Worm (Caenorhabditis elegans) whole organism, L4 larva: ENCODE measurements around the gene F54D5.5.

Experiments
- F44E2.7 ChIP-seq: fragments of 200-800 bp; sonication (Bioruptor generic); IDR thresholded peaks from 2 replicates; pipeline ENCODE4 v2.1.2; 2022; ENCODE audit warnings: missing genetic modification characterization, missing compliant biosample characterization
- F49E8.2 ChIP-seq: sonication (generic microtip); optimal IDR thresholded peaks from 2 replicates; lab custom pipeline; 2016; ENCODE audit warnings: missing compliant biosample characterization, mild to moderate bottlenecking, missing genetic modification characterization, borderline replicate concordance
- R02D3.7 ChIP-seq: fragments of 150-350 bp; sonication (generic microtip); optimal IDR thresholded peaks from 3 replicates; lab custom pipeline; 2014; ENCODE audit warnings: missing biosample characterization, missing genetic modification characterization
- T26A8.4 ChIP-seq: fragments of 200-800 bp; sonication (Bioruptor generic); IDR thresholded peaks from 2 replicates; pipeline ENCODE4 v1.3.6; 2022; ENCODE audit warnings: missing genetic modification characterization, missing compliant biosample characterization
- Y105C5A.15 ChIP-seq: fragments of 200-800 bp; sonication (Bioruptor generic); IDR thresholded peaks from 2 replicates; pipeline ENCODE4 v1.3.6; 2022; ENCODE audit warnings: missing genetic modification characterization, missing compliant biosample characterization
- Y48G9A.11 ChIP-seq: fragments of 200-800 bp; sonication (Bioruptor generic); IDR thresholded peaks from 2 replicates; pipeline ENCODE4 v1.3.6; 2022; ENCODE audit warnings: missing genetic modification reagents, missing genetic modification characterization, missing compliant biosample characterization
- Y5F2A.4 ChIP-seq: fragments of 200-800 bp; sonication (Bioruptor generic); optimal IDR thresholded peaks from 2 replicates; lab custom pipeline; 2018; ENCODE audit warnings: mild to moderate bottlenecking, missing genetic modification characterization, missing compliant biosample characterization
- aha-1 ChIP-seq: fragments of 150-350 bp; peaks from one replicate; lab custom pipeline; 2014; ENCODE audit warnings: missing biosample characterization, missing genetic modification characterization
- aly-2 ChIP-seq: sonication (generic microtip); optimal IDR thresholded peaks from 2 replicates; lab custom pipeline; 2018; ENCODE audit warnings: missing biosample characterization, missing genetic modification characterization
- ceh-44 ChIP-seq: fragments of 200-800 bp; sonication (Bioruptor generic); IDR thresholded peaks from 2 replicates; pipeline ENCODE4 v1.3.6; 2022; ENCODE audit warnings: missing genetic modification reagents, missing genetic modification characterization, missing compliant biosample characterization
- ctbp-1 ChIP-seq: fragments of 200-800 bp; sonication (Bioruptor generic); IDR thresholded peaks from 2 replicates; pipeline ENCODE4 v1.3.6; 2022; ENCODE audit warnings: missing genetic modification reagents, missing genetic modification characterization, missing compliant biosample characterization
- daf-16 ChIP-seq, 3 experiments: sonication (generic microtip); optimal IDR thresholded peaks; 2 replicates each; lab custom pipeline; 2016 to 2017; ENCODE audit warnings: missing genetic modification characterization in 3 of 3, missing genetic modification reagents in 3 of 3, mild to moderate bottlenecking in 2 of 3, missing compliant biosample characterization in 2 of 3, missing biosample characterization in 1 of 3, moderate library complexity in 1 of 3
- dpl-1 ChIP-seq: fragments of 150-350 bp; optimal IDR thresholded peaks from 2 replicates; lab custom pipeline; 2014; ENCODE audit warnings: missing biosample characterization, missing genetic modification reagents, missing genetic modification characterization
- duxl-1 ChIP-seq: sonication (generic microtip); optimal IDR thresholded peaks from 2 replicates; lab custom pipeline; 2016; ENCODE audit warnings: mild to moderate bottlenecking, missing genetic modification characterization, moderate library complexity, missing compliant biosample characterization; ENCODE audit not compliant: poor library complexity
- dve-1 ChIP-seq: sonication (generic microtip); optimal IDR thresholded peaks from 2 replicates; lab custom pipeline; 2017; ENCODE audit warnings: antibody characterized with exemption, mild to moderate bottlenecking, missing genetic modification characterization, missing compliant biosample characterization; ENCODE audit not compliant: insufficient read depth
- egl-43 ChIP-seq: fragments of 200-800 bp; sonication (Bioruptor generic); IDR thresholded peaks from 2 replicates; pipeline ENCODE4 v1.3.6; 2022; ENCODE audit warnings: missing genetic modification reagents, missing genetic modification characterization, missing compliant biosample characterization
- fkh-10 ChIP-seq: fragments of 150-350 bp; optimal IDR thresholded peaks from 2 replicates; lab custom pipeline; 2014; ENCODE audit warnings: missing biosample characterization, missing genetic modification reagents, missing genetic modification characterization
- jun-1 ChIP-seq: fragments of 150-350 bp; optimal IDR thresholded peaks from 2 replicates; lab custom pipeline; 2014; ENCODE audit warnings: missing biosample characterization, missing genetic modification reagents, missing genetic modification characterization
- lim-7 ChIP-seq: fragments of 200-800 bp; sonication (Bioruptor generic); IDR thresholded peaks from 2 replicates; pipeline ENCODE4 v1.3.6; 2022; ENCODE audit warnings: missing genetic modification characterization, missing compliant biosample characterization
- lin-13 ChIP-seq: fragments of 150-350 bp; optimal IDR thresholded peaks from 2 replicates; lab custom pipeline; 2014; ENCODE audit warnings: missing biosample characterization, missing genetic modification reagents, missing genetic modification characterization
- lin-29 ChIP-seq: fragments of 200-800 bp; sonication (Bioruptor generic); IDR thresholded peaks from 2 replicates; pipeline ENCODE4 v1.3.6; 2022; ENCODE audit warnings: missing genetic modification reagents, missing genetic modification characterization, missing compliant biosample characterization
- lin-39 ChIP-seq: fragments of 150-350 bp; optimal IDR thresholded peaks from 2 replicates; lab custom pipeline; 2014; ENCODE audit warnings: missing biosample characterization, missing genetic modification reagents, missing genetic modification characterization
- madf-5 ChIP-seq, 2 experiments: fragments of 200-800 bp; sonication (Bioruptor generic); IDR thresholded peaks; 2 replicates each; pipeline ENCODE4 v1.3.6; 2022; ENCODE audit warnings: missing compliant biosample characterization in 2 of 2, missing genetic modification characterization in 2 of 2
- mep-1 ChIP-seq: fragments of 150-350 bp; sonication (generic microtip); optimal IDR thresholded peaks from 3 replicates; lab custom pipeline; 2014; ENCODE audit warnings: missing biosample characterization, missing genetic modification characterization
- mxl-2 ChIP-seq: fragments of 200-800 bp; sonication (Bioruptor generic); conservative IDR thresholded peaks from 2 replicates; pipeline ENCODE4 v1.3.6; 2022; ENCODE audit warnings: missing genetic modification reagents, missing genetic modification characterization, missing compliant biosample characterization
- nhr-10 ChIP-seq: fragments of 150-350 bp; optimal IDR thresholded peaks from 2 replicates; lab custom pipeline; 2014; ENCODE audit warnings: missing biosample characterization, missing genetic modification characterization
- nhr-102 ChIP-seq: sonication (generic microtip); optimal IDR thresholded peaks from 2 replicates; lab custom pipeline; 2016; ENCODE audit warnings: mild to moderate bottlenecking, missing genetic modification characterization, moderate library complexity, missing compliant biosample characterization
- nhr-11 ChIP-seq: fragments of 150-350 bp; optimal IDR thresholded peaks from 2 replicates; lab custom pipeline; 2014; ENCODE audit warnings: missing biosample characterization, missing genetic modification characterization
- nhr-41 ChIP-seq: fragments of 200-800 bp; sonication (Bioruptor generic); IDR thresholded peaks from 2 replicates; pipeline ENCODE4 v1.3.6; 2022; ENCODE audit warnings: missing genetic modification reagents, missing genetic modification characterization, missing compliant biosample characterization
- nhr-42 ChIP-seq: fragments of 200-800 bp; sonication (Bioruptor generic); IDR thresholded peaks from 2 replicates; pipeline ENCODE4 v1.3.6; 2022; ENCODE audit warnings: missing genetic modification characterization, missing compliant biosample characterization
- nhr-48 ChIP-seq: sonication (generic microtip); optimal IDR thresholded peaks from 2 replicates; lab custom pipeline; 2016; ENCODE audit warnings: mild to moderate bottlenecking, missing genetic modification characterization, missing compliant biosample characterization
- nhr-6 ChIP-seq: fragments of 150-350 bp; optimal IDR thresholded peaks from 2 replicates; lab custom pipeline; 2014; ENCODE audit warnings: missing biosample characterization, missing genetic modification characterization
- nhr-77 ChIP-seq: fragments of 150-350 bp; optimal IDR thresholded peaks from 2 replicates; lab custom pipeline; 2014; ENCODE audit warnings: missing biosample characterization, missing genetic modification characterization
- pha-4 ChIP-seq, 2 experiments: fragments of 150-350 bp in 1 of 2; fragments of 200-800 bp in 1 of 2; sonication (Bioruptor generic) in 1 of 2; IDR thresholded peaks in 1 of 2; optimal IDR thresholded peaks in 1 of 2; 2 replicates each; pipeline versions ENCODE4 v1.3.6 to Lab custom; 2014 to 2022; ENCODE audit warnings: missing genetic modification characterization in 2 of 2, missing genetic modification reagents in 2 of 2, missing biosample characterization in 1 of 2, missing compliant biosample characterization in 1 of 2
- php-3 ChIP-seq: fragments of 200-800 bp; sonication (Bioruptor generic); IDR thresholded peaks from 2 replicates; pipeline ENCODE4 v1.3.6; 2022; ENCODE audit warnings: missing genetic modification reagents, missing genetic modification characterization, missing compliant biosample characterization
- set-16 ChIP-seq: fragments of 200-800 bp; sonication (Bioruptor generic); IDR thresholded peaks from 2 replicates; pipeline ENCODE4 v1.3.6; 2022; ENCODE audit warnings: missing genetic modification reagents, missing genetic modification characterization, missing compliant biosample characterization
- snpc-1.2 ChIP-seq: fragments of 200-800 bp; sonication (Bioruptor generic); IDR thresholded peaks from 2 replicates; pipeline ENCODE4 v1.3.6; 2022; ENCODE audit warnings: missing genetic modification reagents, missing genetic modification characterization, missing compliant biosample characterization
- tra-1 ChIP-seq: fragments of 200-800 bp; sonication (Bioruptor generic); IDR thresholded peaks from 2 replicates; pipeline ENCODE4 v1.3.6; 2022; ENCODE audit warnings: missing genetic modification reagents, missing genetic modification characterization, missing compliant biosample characterization
- unc-39 ChIP-seq: sonication (generic microtip); optimal IDR thresholded peaks from 2 replicates; lab custom pipeline; 2017; ENCODE audit warnings: missing biosample characterization, missing genetic modification characterization
- unc-62 ChIP-seq, 3 experiments: fragments of 150-350 bp in 1 of 3; sonication (generic microtip); optimal IDR thresholded peaks in 2 of 3; peaks in 1 of 3; 1 replicate in 1 of 3; 2 replicates in 2 of 3; lab custom pipeline; 2014 to 2017; ENCODE audit warnings: missing biosample characterization in 3 of 3, missing genetic modification characterization in 3 of 3, missing genetic modification reagents in 3 of 3, missing genotype in 1 of 3
- zip-2 ChIP-seq: fragments of 150-350 bp; optimal IDR thresholded peaks from 2 replicates; lab custom pipeline; 2014; ENCODE audit warnings: missing biosample characterization, missing genetic modification characterization

The F54D5.5 gene

ce11 chrII:11566970-11567711, at the start of gene F54D5.5:
Gene F54D5.5, minus strand, starts transcription at chrII:11567020.
- TF ChIP-seq nhr-6 (tag; lab: Kevin White, UChicago) (peak; percentile 37), set-16 (GFP tag; lab: Robert Waterston, UW) (peak; percentile 68), egl-43 (peak; percentile 69; the same call in 1 of the 2 replicates), unc-39 (tag; lab: Kevin White, UChicago) (no peak), Y48G9A.11 (no peak), mxl-2 (GFP tag; lab: Robert Waterston, UW) (no peak), aha-1 (tag; lab: Kevin White, UChicago) (peak; percentile 43), tra-1 (GFP tag; lab: Robert Waterston, UW) (no peak), madf-5 (GFP tag; IDR thresholded peaks at IDR 0.05; lab: Robert Waterston, UW) (0 out of 4 replicates have a peak, but pooled peaks of 1 of the 2 experiments have one; percentile 60), nhr-11 (tag; lab: Kevin White, UChicago) (no peak), ctbp-1 (GFP tag; lab: Robert Waterston, UW) (no peak), nhr-10 (tag; lab: Kevin White, UChicago) (no peak), unc-62 (GFP tag; optimal IDR thresholded peaks at IDR 0.05 in 1 of 2; lab: Kevin White, UChicago) (peak in 1 of 2 experiments; percentile 31), unc-62 (tag; optimal IDR thresholded peaks at IDR 0.05; lab: Kevin White, UChicago) (no peak), F49E8.2 (no peak), jun-1 (no peak)

DNA sequence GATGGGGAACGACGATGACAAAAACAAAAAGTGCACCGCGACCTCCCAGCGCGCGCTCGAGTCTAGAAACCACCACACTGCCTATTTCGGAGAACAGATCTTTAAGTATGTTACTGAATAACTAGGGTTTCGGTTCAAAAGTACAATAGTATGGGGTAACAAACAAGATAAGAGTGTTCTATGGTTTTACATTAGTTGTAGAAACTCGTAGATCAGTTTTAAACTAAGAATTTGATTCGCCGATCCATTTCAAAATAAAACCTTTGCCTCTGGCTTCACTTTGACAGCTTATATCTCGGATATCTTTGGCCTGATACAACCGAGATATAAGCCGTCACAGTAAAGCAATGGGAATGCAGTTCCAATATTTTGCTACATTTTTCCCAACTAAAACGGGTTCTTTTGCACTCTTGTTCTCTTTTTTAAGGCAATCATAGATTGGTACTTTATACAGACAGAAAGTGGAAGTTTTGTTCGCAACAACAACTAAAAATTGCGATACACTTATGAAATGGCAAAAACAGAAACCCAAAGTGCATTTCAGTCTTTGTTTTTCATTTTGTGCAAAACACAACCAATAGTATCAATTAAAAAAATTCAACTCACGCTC, 49.6 kb upstream of the F54D5.5 start:
- TF ChIP-seq php-3 (GFP tag; lab: Robert Waterston, UW) = no peak
- no peak for TF ChIP-seq fkh-10 (GFP tag; lab: Kevin White, UChicago)
- 0 out of 2 replicates have a peak, but pooled peaks have one; percentile 32 for TF ChIP-seq snpc-1.2 (GFP tag; lab: Robert Waterston, UW)
- peak in 1 of 2 experiments; percentile 97 for TF ChIP-seq unc-62 (GFP tag; optimal IDR thresholded peaks at IDR 0.05 in 1 of 2; lab: Kevin White, UChicago)
- TF ChIP-seq unc-62 (tag; optimal IDR thresholded peaks at IDR 0.05; lab: Kevin White, UChicago) = no peak
- peak; percentile 25 for TF ChIP-seq aha-1 (tag; lab: Kevin White, UChicago)

DNA sequence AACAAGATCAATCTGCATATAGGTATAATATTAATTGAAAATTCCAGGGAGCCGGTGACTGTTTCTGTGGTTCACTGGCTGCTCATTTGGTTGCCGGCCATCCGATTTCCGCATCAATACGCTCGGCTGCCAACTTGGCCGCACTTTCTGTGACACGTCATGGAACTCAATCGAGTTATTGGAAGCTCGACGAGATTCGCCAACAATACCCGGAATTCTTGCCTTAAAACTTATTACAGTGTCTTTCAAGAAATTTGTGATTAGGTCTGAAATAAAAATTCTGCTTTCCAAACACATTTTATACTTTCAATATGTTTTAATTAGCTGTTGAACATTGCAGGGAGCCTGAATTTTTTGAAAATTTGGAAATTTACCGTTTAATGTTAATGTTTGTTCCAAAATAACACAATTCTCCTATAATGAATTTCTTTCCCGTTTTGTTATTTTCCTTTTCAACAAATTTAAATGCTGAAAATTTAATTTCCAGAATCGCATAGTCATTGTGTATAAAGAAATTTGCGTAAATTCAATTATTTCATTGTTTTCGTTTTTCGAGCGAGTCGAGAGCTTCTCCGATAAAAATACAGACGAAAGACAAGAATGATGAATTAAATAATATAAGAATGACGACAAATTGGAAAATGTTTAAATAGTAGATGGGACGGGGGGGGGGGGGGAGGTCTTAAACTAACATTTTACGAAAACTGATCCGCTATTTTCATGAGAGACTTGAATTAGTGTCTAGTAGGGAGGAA, 47.5 kb upstream of the F54D5.5 start:
- TF ChIP-seq nhr-6 (tag; lab: Kevin White, UChicago) (no peak), mep-1 (peak; percentile 61), nhr-77 (tag; lab: Kevin White, UChicago) (peak; percentile 38), nhr-48 (tag; lab: Kevin White, UChicago) (no peak), dve-1 (tag; lab: Kevin White, UChicago) (peak; percentile 5), set-16 (GFP tag; lab: Robert Waterston, UW) (no peak), nhr-41 (GFP tag; lab: Robert Waterston, UW) (no peak), T26A8.4 (GFP tag; lab: Robert Waterston, UW) (peak; percentile 50; the same call in 1 of the 2 replicates), lin-29 (GFP tag; lab: Robert Waterston, UW) (no peak), Y48G9A.11 (no peak), ceh-44 (GFP tag; lab: Robert Waterston, UW) (no peak), lin-13 (GFP tag; lab: Kevin White, UChicago) (no peak), R02D3.7 (no peak), Y105C5A.15 (no peak), lim-7 (GFP tag; lab: Robert Waterston, UW) (no peak), daf-16 (GFP tag; optimal IDR thresholded peaks at IDR 0.05; lab: Kevin White, UChicago) (peak in 1 of 2 experiments; percentile 60), daf-16 (tag; optimal IDR thresholded peaks at IDR 0.05; lab: Kevin White, UChicago) (peak; percentile 18), nhr-102 (tag; lab: Kevin White, UChicago) (peak; percentile 57), nhr-42 (GFP tag; lab: Robert Waterston, UW) (no peak), nhr-10 (tag; lab: Kevin White, UChicago) (peak; percentile 28), dpl-1 (GFP tag; lab: Kevin White, UChicago) (no peak), lin-39 (tag; lab: Kevin White, UChicago) (no peak), F44E2.7 (GFP tag; lab: Robert Waterston, UW) (no peak), pha-4 (GFP tag; IDR thresholded peaks at IDR 0.05; lab: Robert Waterston, UW) (no peak), pha-4 (tag; optimal IDR thresholded peaks at IDR 0.05; lab: Kevin White, UChicago) (no peak), aly-2 (tag; lab: Kevin White, UChicago) (no peak), zip-2 (tag; lab: Kevin White, UChicago) (no peak), duxl-1 (tag; lab: Kevin White, UChicago) (peak; percentile 18), Y5F2A.4 (GFP tag; lab: Kevin White, UChicago) (no peak), unc-62 (GFP tag; optimal IDR thresholded peaks at IDR 0.05 in 1 of 2; lab: Kevin White, UChicago) (peak in 1 of 2 experiments; percentile 47), unc-62 (tag; optimal IDR thresholded peaks at IDR 0.05; lab: Kevin White, UChicago) (no peak)
